Worm (Caenorhabditis elegans): Measurements from ENCODE around the gene K01D12.7.

K01D12.7 gene

ce11 chrV:12443754-12444153, 42.5 kb upstream of the K01D12.7 start, which contains the start of gene pals-39:
Gene pals-39 (minus strand): TSS chrV:12443854.
- TF ChIP-seq daf-16 (GFP tag; optimal IDR thresholded peaks at IDR 0.05) (no peak), daf-16 (tag; optimal IDR thresholded peaks at IDR 0.05) (peak; percentile 64), pqm-1 (tag; optimal IDR thresholded peaks at IDR 0.05) (peak; percentile 21), ctbp-1 (GFP tag; IDR thresholded peaks at IDR 0.05) (no peak)

ce11 chrV:12441420-12441819, 40.1 kb upstream of the K01D12.7 start, which contains the start of gene pals-37:
Gene pals-37 (minus strand): TSS chrV:12441520.
- no peak for TF ChIP-seq mep-1 (tag; optimal IDR thresholded peaks at IDR 0.05)
- TF ChIP-seq zfp-3 (GFP tag; conservative IDR thresholded peaks at IDR 0.05), result no peak
- TF ChIP-seq dve-1 (tag; optimal IDR thresholded peaks at IDR 0.05; ENCODE audit: insufficient read depth), result no peak
- no peak for TF ChIP-seq lin-29 (GFP tag; IDR thresholded peaks at IDR 0.05)
- no peak for TF ChIP-seq dmd-6 (GFP tag; IDR thresholded peaks at IDR 0.05)
- no peak for TF ChIP-seq tag-97 (GFP tag; IDR thresholded peaks at IDR 0.05)
- TF ChIP-seq nhr-48 (tag; optimal IDR thresholded peaks at IDR 0.05), result no peak
- no peak for TF ChIP-seq lin-15B (tag; optimal IDR thresholded peaks at IDR 0.05)
- no peak for TF ChIP-seq lin-13 (GFP tag; optimal IDR thresholded peaks at IDR 0.05)
- no peak for TF ChIP-seq sdz-12 (GFP tag; optimal IDR thresholded peaks at IDR 0.05)
- no peak for TF ChIP-seq saeg-2 (GFP tag; IDR thresholded peaks at IDR 0.05)
- TF ChIP-seq attf-4 (tag; optimal IDR thresholded peaks at IDR 0.05), result no peak
- TF ChIP-seq ceh-44 (GFP tag; IDR thresholded peaks at IDR 0.05), result no peak
- TF ChIP-seq fkh-10 (GFP tag; optimal IDR thresholded peaks at IDR 0.05), result no peak
- no peak for TF ChIP-seq ctbp-1 (GFP tag; IDR thresholded peaks at IDR 0.05)
- no peak for TF ChIP-seq daf-8 (GFP tag; IDR thresholded peaks at IDR 0.05)

- TF ChIP-seq aly-2 (tag; optimal IDR thresholded peaks at IDR 0.05) (no peak), set-16 (GFP tag; IDR thresholded peaks at IDR 0.05) (no peak), dpl-1 (GFP tag; optimal IDR thresholded peaks at IDR 0.05) (no peak), daf-12 (tag; optimal IDR thresholded peaks at IDR 0.05) (no peak), nhr-77 (tag; optimal IDR thresholded peaks at IDR 0.05) (no peak), sdz-12 (GFP tag; optimal IDR thresholded peaks at IDR 0.05) (no peak), D1046.2 (GFP tag; IDR thresholded peaks at IDR 0.05) (no peak), ama-1 (optimal IDR thresholded peaks at IDR 0.05) (no peak), lsy-2 (tag; optimal IDR thresholded peaks at IDR 0.05) (no peak), mdl-1 (tag; optimal IDR thresholded peaks at IDR 0.05) (no peak), daf-16 (GFP tag; optimal IDR thresholded peaks at IDR 0.05) (no peak), daf-16 (tag; optimal IDR thresholded peaks at IDR 0.05) (no peak), jun-1 (tag; optimal IDR thresholded peaks at IDR 0.05) (no peak), mep-1 (tag; optimal IDR thresholded peaks at IDR 0.05) (no peak), zip-11 (GFP tag; IDR thresholded peaks at IDR 0.05) (no peak), dmd-6 (GFP tag; IDR thresholded peaks at IDR 0.05) (no peak), fkh-10 (GFP tag; optimal IDR thresholded peaks at IDR 0.05) (no peak), cey-2 (tag; optimal IDR thresholded peaks at IDR 0.05; ENCODE audit: borderline replicate concordance, insufficient read depth) (no peak), nhr-11 (tag; optimal IDR thresholded peaks at IDR 0.05) (no peak), mes-2 (tag; optimal IDR thresholded peaks at IDR 0.05; ENCODE audit: poor library complexity, severe bottlenecking) (no peak)
Observed at ce11 chrV:12433717-12434116, 32.4 kb upstream of the K01D12.7 start, which contains the start of gene srh-25. Gene srh-25 (minus strand): TSS chrV:12433817.

- TF ChIP-seq T26A8.4 (GFP tag; IDR thresholded peaks at IDR 0.05) (no peak), D1046.2 (GFP tag; IDR thresholded peaks at IDR 0.05) (no peak), unc-62 (GFP tag; optimal IDR thresholded peaks at IDR 0.05 in 1 of 2) (peak in 1 of 2 experiments; percentile 94), unc-62 (tag; optimal IDR thresholded peaks at IDR 0.05) (no peak)
Observed at ce11 chrV:12433105-12433504, 31.8 kb upstream of the K01D12.7 start.
